Fruit fly (Drosophila melanogaster): Measurements from ENCODE around the gene CG31191.

dm6 chr3R:20976649-20977048, 31.3 kb upstream of the CG31191 start:
- TF ChIP-seq psq (optimal IDR thresholded peaks at IDR 0.05) (no peak), CG8478 (optimal IDR thresholded peaks at IDR 0.05) (no peak), pan (optimal IDR thresholded peaks at IDR 0.05) (no peak), usp (GFP tag; optimal IDR thresholded peaks at IDR 0.05) (no peak), EcR (GFP tag; optimal IDR thresholded peaks at IDR 0.05) (no peak)

Data from whole organism.